Worm (Caenorhabditis elegans): ENCODE measurements around the gene ZK899.1.

ZK899.1 gene

ce11 chrX:9443871-9444270, 2.6 kb upstream of the ZK899.1 start:
- TF ChIP-seq lsy-2 (tag; optimal IDR thresholded peaks at IDR 0.05) (no peak), nhr-77 (tag; optimal IDR thresholded peaks at IDR 0.05) (no peak), lin-39 (tag; optimal IDR thresholded peaks at IDR 0.05) (no peak), R02D3.7 (tag; optimal IDR thresholded peaks at IDR 0.05) (no peak), mab-5 (tag; optimal IDR thresholded peaks at IDR 0.05) (no peak), aly-2 (tag; optimal IDR thresholded peaks at IDR 0.05) (no peak)

- TF ChIP-seq ztf-11 (tag; optimal IDR thresholded peaks at IDR 0.05) (no peak), ama-1 (optimal IDR thresholded peaks at IDR 0.05) (no peak), elt-1 (tag; optimal IDR thresholded peaks at IDR 0.05) (no peak), dmd-4 (tag; optimal IDR thresholded peaks at IDR 0.05) (no peak), mdl-1 (tag; optimal IDR thresholded peaks at IDR 0.05) (no peak), skn-1 (tag; optimal IDR thresholded peaks at IDR 0.05) (no peak), nhr-6 (tag; optimal IDR thresholded peaks at IDR 0.05) (no peak), alr-1 (tag; optimal IDR thresholded peaks at IDR 0.05) (no peak), ceh-16 (tag; optimal IDR thresholded peaks at IDR 0.05) (no peak), nhr-12 (tag; optimal IDR thresholded peaks at IDR 0.05) (no peak), nhr-21 (tag; optimal IDR thresholded peaks at IDR 0.05) (no peak), sma-3 (GFP tag; optimal IDR thresholded peaks at IDR 0.05) (no peak)
Observed at ce11 chrX:9449330-9449729, 2.9 kb downstream of the ZK899.1 start, which contains the start of gene ZK899.7. TSS of gene ZK899.7 (minus strand) at chrX:9449430.

ce11 chrX:9451944-9452453, 5.6 kb downstream of the ZK899.1 start, which contains the start of gene ZK899.2:
TSS of gene ZK899.2 (minus strand) at chrX:9451994.
- TF ChIP-seq aly-2 (tag; optimal IDR thresholded peaks at IDR 0.05) = no peak

ce11 chrX:9452483-9453198, 6.2 kb downstream of the ZK899.1 start, which contains the start of gene ZK899.3:
TSS of gene ZK899.3 (plus strand) at chrX:9453148.
- TF ChIP-seq ztf-11 (tag; optimal IDR thresholded peaks at IDR 0.05) (no peak), fos-1 (tag; optimal IDR thresholded peaks at IDR 0.05) (peak; percentile 57)

- TF ChIP-seq F13H6.1 (tag; optimal IDR thresholded peaks at IDR 0.05) (no peak), lin-11 (tag; optimal IDR thresholded peaks at IDR 0.05) (no peak), nhr-6 (tag; optimal IDR thresholded peaks at IDR 0.05) (no peak), nhr-129 (tag; optimal IDR thresholded peaks at IDR 0.05) (no peak), Y55F3AM.14 (GFP tag; optimal IDR thresholded peaks at IDR 0.05) (no peak), C34F6.9 (tag; optimal IDR thresholded peaks at IDR 0.05) (no peak), nhr-10 (tag; optimal IDR thresholded peaks at IDR 0.05) (no peak), ceh-16 (tag; optimal IDR thresholded peaks at IDR 0.05) (peak; percentile 72), elt-1 (tag; optimal IDR thresholded peaks at IDR 0.05) (peak; percentile 34)
Observed at ce11 chrX:9456579-9456978, 10.1 kb downstream of the ZK899.1 start.

ce11 chrX:9458142-9458541, 11.7 kb downstream of the ZK899.1 start, which contains the start of gene tba-8:
TSS of gene tba-8 (minus strand) at chrX:9458348.
- no peak for TF ChIP-seq elt-1 (tag; optimal IDR thresholded peaks at IDR 0.05)
- no peak for TF ChIP-seq sma-9 (GFP tag; optimal IDR thresholded peaks at IDR 0.05)
- TF ChIP-seq sma-9 (tag; optimal IDR thresholded peaks at IDR 0.05) = no peak
- TF ChIP-seq nhr-129 (tag; optimal IDR thresholded peaks at IDR 0.05) = no peak
- no peak for TF ChIP-seq C34F6.9 (tag; optimal IDR thresholded peaks at IDR 0.05)
- TF ChIP-seq nhr-12 (tag; optimal IDR thresholded peaks at IDR 0.05) = no peak
- TF ChIP-seq sem-4 (tag; optimal IDR thresholded peaks at IDR 0.05) = no peak
- TF ChIP-seq nhr-25 (tag; optimal IDR thresholded peaks at IDR 0.05) = no peak
- TF ChIP-seq ztf-4 (tag; optimal IDR thresholded peaks at IDR 0.05) = no peak
- no peak for TF ChIP-seq nhr-237 (tag; optimal IDR thresholded peaks at IDR 0.05)
- no peak for TF ChIP-seq ztf-1 (GFP tag; conservative IDR thresholded peaks at IDR 0.05)
- no peak for TF ChIP-seq nhr-10 (tag; optimal IDR thresholded peaks at IDR 0.05)
- no peak for TF ChIP-seq zag-1 (tag; optimal IDR thresholded peaks at IDR 0.05)
- TF ChIP-seq ceh-82 (tag; optimal IDR thresholded peaks at IDR 0.05) = no peak
- TF ChIP-seq crh-2 (tag; optimal IDR thresholded peaks at IDR 0.05) = no peak
- TF ChIP-seq unc-55 (GFP tag; optimal IDR thresholded peaks at IDR 0.05) = no peak
- TF ChIP-seq egl-27 (tag; optimal IDR thresholded peaks at IDR 0.05) = no peak
